Worm (Caenorhabditis elegans) whole organism, L4/young adult: ENCODE results near the gene C15F1.1.

Experiments used
- W03F9.2 ChIP-seq: fragments of 150-350 bp; optimal IDR thresholded peaks from 2 replicates; lab custom pipeline; 2014; ENCODE audit warnings: missing biosample characterization, missing genetic modification characterization
- dao-5 ChIP-seq: sonication (generic microtip); optimal IDR thresholded peaks from 2 replicates; lab custom pipeline; 2016; ENCODE audit warnings: missing genotype, missing genetic modification characterization, moderate library complexity, missing compliant biosample characterization
- him-1 ChIP-seq: sonication (generic microtip); optimal IDR thresholded peaks from 2 replicates; lab custom pipeline; 2016; ENCODE audit warnings: missing genotype, missing genetic modification reagents, missing genetic modification characterization, missing compliant biosample characterization

The C15F1.1 gene

DNA sequence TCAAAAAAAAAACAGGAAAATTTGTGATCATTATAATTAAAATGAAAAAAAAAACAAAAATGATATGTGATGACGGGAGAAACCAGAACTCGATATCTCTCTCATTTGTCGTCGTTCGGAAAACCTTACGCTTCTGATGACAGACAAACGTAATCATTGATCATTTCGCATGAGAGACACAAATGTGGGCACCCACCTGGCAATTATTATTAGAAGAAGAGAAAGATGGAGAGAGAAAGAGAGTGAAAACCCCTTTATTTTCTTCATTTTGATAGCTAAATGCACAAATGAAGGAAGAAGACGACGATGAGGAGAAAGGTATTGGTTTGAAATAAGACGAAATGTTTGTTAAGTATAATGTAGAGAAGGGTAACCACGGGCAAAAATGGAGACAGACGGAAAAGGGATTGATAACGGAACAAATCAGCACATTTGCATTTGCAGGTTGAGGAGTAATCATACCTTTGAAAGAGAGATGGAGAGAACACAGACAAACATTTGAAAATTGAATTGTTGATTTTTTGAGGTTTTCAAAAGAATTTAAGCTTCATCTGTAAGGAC lies 41.5 kb downstream of the C15F1.1 start:
- TF ChIP-seq dao-5 (tag; lab: Kevin White, UChicago): no peak
- TF ChIP-seq him-1: no peak
- no peak for TF ChIP-seq W03F9.2 (tag; lab: Kevin White, UChicago)

- TF ChIP-seq dao-5 (tag; lab: Kevin White, UChicago): no peak
- no peak for TF ChIP-seq W03F9.2 (tag; lab: Kevin White, UChicago)
- TF ChIP-seq him-1: no peak
Observed at ce11 chrII:7037659-7038342, 48.1 kb downstream of the C15F1.1 start, which contains the start of gene cin-4. Gene cin-4 (plus strand): TSS chrII:7038292.
